Worm (Caenorhabditis elegans) whole organism, L2 larva: Measurements from ENCODE around the gene C42C1.12.

Experiments used
- C34F6.9 ChIP-seq: fragments of 150-350 bp; optimal IDR thresholded peaks from 2 replicates; lab custom pipeline; 2014; ENCODE audit warnings: missing biosample characterization, missing genetic modification characterization
- F13H6.1 ChIP-seq: sonication (generic microtip); optimal IDR thresholded peaks from 2 replicates; lab custom pipeline; 2016; ENCODE audit warnings: missing genetic modification characterization, missing compliant biosample characterization
- R02D3.7 ChIP-seq: fragments of 150-350 bp; optimal IDR thresholded peaks from 2 replicates; lab custom pipeline; 2014; ENCODE audit warnings: missing biosample characterization, missing genetic modification characterization
- Y55F3AM.14 ChIP-seq: fragments of 200-800 bp; sonication (Bioruptor generic); optimal IDR thresholded peaks from 2 replicates; lab custom pipeline; 2018; ENCODE audit warnings: mild to moderate bottlenecking, missing genetic modification characterization, missing compliant biosample characterization
- ZK546.5 ChIP-seq: sonication (generic microtip); optimal IDR thresholded peaks from 2 replicates; lab custom pipeline; 2017; ENCODE audit warnings: missing biosample characterization, missing genetic modification characterization
- alr-1 ChIP-seq: fragments of 150-350 bp; optimal IDR thresholded peaks from 2 replicates; lab custom pipeline; 2014; ENCODE audit warnings: missing biosample characterization, missing genetic modification characterization
- aly-2 ChIP-seq: fragments of 150-350 bp; optimal IDR thresholded peaks from 2 replicates; lab custom pipeline; 2014; ENCODE audit warnings: missing biosample characterization, missing genetic modification characterization
- ama-1 ChIP-seq: fragments of 150-350 bp; optimal IDR thresholded peaks from 2 replicates; lab custom pipeline; 2018; ENCODE audit warnings: inconsistent platforms
- blmp-1 ChIP-seq: sonication (generic microtip); optimal IDR thresholded peaks from 2 replicates; lab custom pipeline; 2017; ENCODE audit warnings: missing genetic modification characterization, mild to moderate bottlenecking, missing compliant biosample characterization, antibody characterized with exemption, moderate library complexity; ENCODE audit not compliant: insufficient read depth
- ceh-16 ChIP-seq: fragments of 150-350 bp; optimal IDR thresholded peaks from 2 replicates; lab custom pipeline; 2014; ENCODE audit warnings: missing biosample characterization, missing genetic modification characterization
- ceh-82 ChIP-seq: fragments of 150-350 bp; optimal IDR thresholded peaks from 2 replicates; lab custom pipeline; 2014; ENCODE audit warnings: missing biosample characterization, missing genetic modification characterization
- crh-2 ChIP-seq: sonication (generic microtip); optimal IDR thresholded peaks from 2 replicates; lab custom pipeline; 2017; ENCODE audit warnings: missing biosample characterization, missing genetic modification characterization
- dmd-4 ChIP-seq: sonication (generic microtip); optimal IDR thresholded peaks from 2 replicates; lab custom pipeline; 2017; ENCODE audit warnings: missing biosample characterization, missing genetic modification characterization
- egl-27 ChIP-seq: sonication (generic microtip); optimal IDR thresholded peaks from 3 replicates; lab custom pipeline; 2017; ENCODE audit warnings: missing biosample characterization, missing genetic modification reagents, missing genetic modification characterization
- elt-1 ChIP-seq: fragments of 150-350 bp; optimal IDR thresholded peaks from 2 replicates; lab custom pipeline; 2014; ENCODE audit warnings: missing biosample characterization, missing genetic modification characterization
- elt-3 ChIP-seq: sonication (generic microtip); optimal IDR thresholded peaks from 2 replicates; lab custom pipeline; 2017; ENCODE audit warnings: missing biosample characterization, missing genetic modification characterization
- fos-1 ChIP-seq: fragments of 150-350 bp; optimal IDR thresholded peaks from 2 replicates; lab custom pipeline; 2014; ENCODE audit warnings: missing biosample characterization, missing genetic modification characterization
- gmeb-1 ChIP-seq: fragments of 150-350 bp; optimal IDR thresholded peaks from 2 replicates; lab custom pipeline; 2014; ENCODE audit warnings: missing biosample characterization, missing genetic modification characterization
- lin-11 ChIP-seq: fragments of 150-350 bp; sonication (generic microtip); optimal IDR thresholded peaks from 2 replicates; lab custom pipeline; 2014; ENCODE audit warnings: missing biosample characterization, missing genetic modification characterization, inconsistent platforms, mixed read lengths
- lin-13 ChIP-seq: fragments of 150-350 bp; optimal IDR thresholded peaks from 2 replicates; lab custom pipeline; 2014; ENCODE audit warnings: missing biosample characterization, missing genetic modification reagents, missing genetic modification characterization
- lin-39 ChIP-seq: fragments of 150-350 bp; optimal IDR thresholded peaks from 2 replicates; lab custom pipeline; 2014; ENCODE audit warnings: missing biosample characterization, missing genetic modification reagents, missing genetic modification characterization
- lsy-2 ChIP-seq, 2 experiments: fragments of 150-350 bp in 1 of 2; sonication (generic microtip) in 1 of 2; optimal IDR thresholded peaks; 2 replicates each; lab custom pipeline; 2014 to 2017; ENCODE audit warnings: missing biosample characterization in 2 of 2, missing genetic modification characterization in 2 of 2
- mab-5 ChIP-seq: fragments of 150-350 bp; optimal IDR thresholded peaks from 2 replicates; lab custom pipeline; 2014; ENCODE audit warnings: missing biosample characterization, missing genetic modification characterization
- mbf-1 ChIP-seq: sonication (generic microtip); optimal IDR thresholded peaks from 2 replicates; lab custom pipeline; 2017; ENCODE audit warnings: missing biosample characterization, missing genetic modification characterization
- mdl-1 ChIP-seq, 2 experiments: fragments of 150-350 bp in 1 of 2; sonication (generic microtip) in 1 of 2; optimal IDR thresholded peaks; 2 replicates each; lab custom pipeline; 2017; ENCODE audit warnings: missing biosample characterization in 2 of 2, missing genetic modification characterization in 2 of 2
- nhr-10 ChIP-seq: sonication (generic microtip); optimal IDR thresholded peaks from 2 replicates; lab custom pipeline; 2017; ENCODE audit warnings: missing biosample characterization, missing genetic modification characterization
- nhr-11 ChIP-seq: fragments of 150-350 bp; optimal IDR thresholded peaks from 2 replicates; lab custom pipeline; 2014; ENCODE audit warnings: missing biosample characterization, missing genetic modification characterization
- nhr-12 ChIP-seq: fragments of 150-350 bp; optimal IDR thresholded peaks from 2 replicates; lab custom pipeline; 2014; ENCODE audit warnings: missing biosample characterization, missing genetic modification characterization
- nhr-129 ChIP-seq: fragments of 150-350 bp; optimal IDR thresholded peaks from 2 replicates; lab custom pipeline; 2014; ENCODE audit warnings: missing biosample characterization, missing genetic modification characterization
- nhr-21 ChIP-seq: fragments of 150-350 bp; optimal IDR thresholded peaks from 2 replicates; lab custom pipeline; 2014; ENCODE audit warnings: missing biosample characterization, missing genetic modification characterization
- nhr-23 ChIP-seq: fragments of 150-350 bp; optimal IDR thresholded peaks from 2 replicates; lab custom pipeline; 2014; ENCODE audit warnings: missing biosample characterization, missing genetic modification reagents, missing genetic modification characterization
- nhr-237 ChIP-seq: fragments of 150-350 bp; optimal IDR thresholded peaks from 2 replicates; lab custom pipeline; 2014; ENCODE audit warnings: missing biosample characterization, missing genetic modification characterization
- nhr-25 ChIP-seq: fragments of 150-350 bp; sonication (generic microtip); optimal IDR thresholded peaks from 3 replicates; lab custom pipeline; 2014; ENCODE audit warnings: missing biosample characterization, missing genetic modification characterization
- nhr-6 ChIP-seq: fragments of 150-350 bp; optimal IDR thresholded peaks from 2 replicates; lab custom pipeline; 2014; ENCODE audit warnings: missing biosample characterization, missing genetic modification characterization
- nhr-77 ChIP-seq: fragments of 150-350 bp; optimal IDR thresholded peaks from 2 replicates; lab custom pipeline; 2014; ENCODE audit warnings: missing biosample characterization, missing genetic modification characterization
- peb-1 ChIP-seq: fragments of 150-350 bp; optimal IDR thresholded peaks from 2 replicates; lab custom pipeline; 2014; ENCODE audit warnings: missing biosample characterization, missing genetic modification characterization
- sem-4 ChIP-seq: fragments of 150-350 bp; optimal IDR thresholded peaks from 2 replicates; lab custom pipeline; 2014; ENCODE audit warnings: missing biosample characterization, missing genetic modification reagents, missing genetic modification characterization
- skn-1 ChIP-seq: sonication (generic microtip); optimal IDR thresholded peaks from 2 replicates; lab custom pipeline; 2017; ENCODE audit warnings: missing biosample characterization, missing genetic modification characterization
- sma-3 ChIP-seq: sonication (generic microtip); optimal IDR thresholded peaks from 2 replicates; lab custom pipeline; 2016; ENCODE audit warnings: missing genetic modification reagents, missing genetic modification characterization, missing compliant biosample characterization
- sma-9 ChIP-seq, 2 experiments: fragments of 150-350 bp in 1 of 2; sonication (generic microtip) in 1 of 2; optimal IDR thresholded peaks; 2 replicates each; lab custom pipeline; 2014 to 2016; ENCODE audit warnings: missing genetic modification characterization in 2 of 2, mild to moderate bottlenecking in 1 of 2, missing biosample characterization in 1 of 2, missing compliant biosample characterization in 1 of 2, missing genetic modification reagents in 1 of 2, moderate library complexity in 1 of 2
- snpc-4 ChIP-seq: fragments of 150-350 bp; optimal IDR thresholded peaks from 2 replicates; lab custom pipeline; 2014; ENCODE audit warnings: missing biosample characterization, missing genetic modification characterization
- unc-39 ChIP-seq: fragments of 150-350 bp; optimal IDR thresholded peaks from 2 replicates; lab custom pipeline; 2014; ENCODE audit warnings: missing biosample characterization, missing genetic modification characterization
- unc-55 ChIP-seq: fragments of 150-350 bp; sonication (generic microtip); optimal IDR thresholded peaks from 3 replicates; lab custom pipeline; 2014; ENCODE audit warnings: missing biosample characterization, missing genetic modification reagents, missing genetic modification characterization
- unc-62 ChIP-seq: fragments of 150-350 bp; optimal IDR thresholded peaks from 2 replicates; lab custom pipeline; 2014; ENCODE audit warnings: missing biosample characterization, missing genetic modification reagents, missing genetic modification characterization
- zag-1 ChIP-seq: fragments of 150-350 bp; optimal IDR thresholded peaks from 2 replicates; lab custom pipeline; 2014; ENCODE audit warnings: missing biosample characterization, missing genetic modification characterization
- ztf-1 ChIP-seq: fragments of 200-800 bp; sonication (Bioruptor generic); conservative IDR thresholded peaks from 2 replicates; pipeline ENCODE4 v1.3.6; 2022; ENCODE audit warnings: missing genetic modification characterization, missing compliant biosample characterization
- ztf-11 ChIP-seq: sonication (generic microtip); optimal IDR thresholded peaks from 2 replicates; lab custom pipeline; 2017; ENCODE audit warnings: missing biosample characterization, missing genetic modification characterization
- ztf-4 ChIP-seq: fragments of 150-350 bp; optimal IDR thresholded peaks from 2 replicates; lab custom pipeline; 2014; ENCODE audit warnings: missing biosample characterization, missing genetic modification characterization

C42C1.12 gene

ce11 chrIV:12268272-12269045 lies 13.5 kb downstream of the C42C1.12 start, which contains the start of the genes ppm-1.H and rpl-34:
Gene ppm-1.H (minus strand): TSS chrIV:12268322.
Gene rpl-34 (plus strand): TSS chrIV:12268995.
- peak; percentile 17 for TF ChIP-seq ztf-4
- no peak for TF ChIP-seq alr-1 (tag; lab: Kevin White, UChicago)
- TF ChIP-seq nhr-129 (tag; lab: Kevin White, UChicago) = peak; percentile 98
- no peak for TF ChIP-seq aly-2
- peak; percentile 51 for TF ChIP-seq sma-9 (GFP tag; optimal IDR thresholded peaks at IDR 0.05; lab: Kevin White, UChicago)
- TF ChIP-seq sma-9 (tag; optimal IDR thresholded peaks at IDR 0.05; lab: Kevin White, UChicago) = no peak
- TF ChIP-seq ama-1 (lab: Kevin White, UChicago) = no peak
- TF ChIP-seq skn-1 (tag; lab: Kevin White, UChicago) = no peak
- peak; percentile 22 for TF ChIP-seq nhr-21 (tag; lab: Kevin White, UChicago)
- TF ChIP-seq snpc-4 (tag; lab: Kevin White, UChicago) = peak; percentile 40
- no peak for TF ChIP-seq nhr-77
- no peak for TF ChIP-seq ZK546.5
- no peak for TF ChIP-seq lin-39
- no peak for TF ChIP-seq peb-1
- no peak for TF ChIP-seq mdl-1 (tag; optimal IDR thresholded peaks at IDR 0.05; lab: Kevin White, UChicago)
- TF ChIP-seq ceh-16 (tag; lab: Kevin White, UChicago) = no peak
- TF ChIP-seq F13H6.1 = peak; percentile 23
- TF ChIP-seq nhr-25 (tag; lab: Kevin White, UChicago) = no peak
- peak; percentile 18 for TF ChIP-seq sem-4
- TF ChIP-seq sma-3 = no peak
- TF ChIP-seq blmp-1 (tag; lab: Kevin White, UChicago) = no peak
- no peak for TF ChIP-seq mab-5
- TF ChIP-seq dmd-4 (tag; lab: Kevin White, UChicago) = no peak
- TF ChIP-seq nhr-11 = no peak
- TF ChIP-seq unc-39 = no peak
- peak; percentile 71 for TF ChIP-seq lin-13 (GFP tag; lab: Kevin White, UChicago)
- TF ChIP-seq ztf-11 = no peak
- TF ChIP-seq fos-1 (tag; lab: Kevin White, UChicago) = peak; percentile 43
- peak; percentile 59 for TF ChIP-seq lin-11 (tag; lab: Kevin White, UChicago)
- TF ChIP-seq mbf-1 = no peak
- TF ChIP-seq unc-62 = no peak
- TF ChIP-seq zag-1 = peak; percentile 4
- TF ChIP-seq crh-2 (tag; lab: Kevin White, UChicago) = peak; percentile 74
- peak; percentile 10 for TF ChIP-seq egl-27 (tag; lab: Kevin White, UChicago)
- TF ChIP-seq nhr-12 = no peak
- no peak for TF ChIP-seq ceh-82 (tag; lab: Kevin White, UChicago)
- peak; percentile 74 for TF ChIP-seq C34F6.9 (tag; lab: Kevin White, UChicago)
- TF ChIP-seq unc-55 (GFP tag; lab: Kevin White, UChicago) = peak; percentile 95
- TF ChIP-seq R02D3.7 (tag; lab: Kevin White, UChicago) = peak; percentile 45
- peak; percentile 42 for TF ChIP-seq gmeb-1 (tag; lab: Kevin White, UChicago)
- no peak for TF ChIP-seq nhr-10 (tag; lab: Kevin White, UChicago)
- TF ChIP-seq elt-3 (tag; lab: Kevin White, UChicago) = no peak
- TF ChIP-seq nhr-237 = no peak
- no peak for TF ChIP-seq nhr-23 (tag; lab: Kevin White, UChicago)
- peak; percentile 89 to 98 for TF ChIP-seq lsy-2 (tag; optimal IDR thresholded peaks at IDR 0.05; lab: Kevin White, UChicago)
- no peak for TF ChIP-seq Y55F3AM.14 (GFP tag; lab: Kevin White, UChicago)
- no peak for TF ChIP-seq ztf-1 (GFP tag; lab: Robert Waterston, UW)
- no peak for TF ChIP-seq nhr-6
- no peak for TF ChIP-seq elt-1 (tag; lab: Kevin White, UChicago)
